Fruit fly (Drosophila melanogaster) whole organism, prepupa: ENCODE results near the gene RpLP1.

Source experiments
- Blimp-1 ChIP-seq: fragments of 200-800 bp; sonication (Bioruptor generic); optimal IDR thresholded peaks from 3 replicates; lab custom pipeline; 2017; ENCODE audit warnings: missing biosample characterization, missing genetic modification characterization, mild to moderate bottlenecking, moderate library complexity, missing genetic modification reagents
- CG10631 ChIP-seq: fragments of 200-800 bp; sonication (Bioruptor generic); optimal IDR thresholded peaks from 2 replicates; lab custom pipeline; 2016; ENCODE audit warnings: missing biosample characterization, missing genetic modification characterization
- CG10669 ChIP-seq: fragments of 200-800 bp; sonication (Bioruptor generic); optimal IDR thresholded peaks from 3 replicates; lab custom pipeline; 2018; ENCODE audit warnings: missing biosample characterization, mild to moderate bottlenecking, missing genetic modification characterization, moderate library complexity
- CG11294 ChIP-seq: fragments of 200-800 bp; sonication (Bioruptor generic); IDR thresholded peaks from 2 replicates; pipeline ENCODE4 v1.3.6; 2022; ENCODE audit warnings: missing biosample characterization, missing genetic modification characterization
- CG11762 ChIP-seq: fragments of 200-800 bp; sonication (Bioruptor generic); optimal IDR thresholded peaks from 3 replicates; lab custom pipeline; 2016; ENCODE audit warnings: missing biosample characterization, missing genetic modification characterization; ENCODE audit not compliant: insufficient read depth
- CG11902 ChIP-seq: fragments of 200-800 bp; sonication (Bioruptor generic); optimal IDR thresholded peaks from 3 replicates; lab custom pipeline; 2016; ENCODE audit warnings: missing biosample characterization, missing genetic modification characterization
- CG1621 ChIP-seq: fragments of 200-800 bp; sonication (Bioruptor generic); optimal IDR thresholded peaks from 3 replicates; lab custom pipeline; 2018; ENCODE audit warnings: missing biosample characterization, mild to moderate bottlenecking, missing genetic modification characterization
- CG3032 ChIP-seq: fragments of 200-800 bp; optimal IDR thresholded peaks from 2 replicates; lab custom pipeline; 2019; ENCODE audit warnings: missing biosample characterization, mild to moderate bottlenecking, missing genetic modification characterization, moderate library complexity
- CG31627 ChIP-seq: fragments of 200-800 bp; sonication (Bioruptor generic); optimal IDR thresholded peaks from 3 replicates; lab custom pipeline; 2016; ENCODE audit warnings: missing biosample characterization, missing genetic modification characterization
- CG32006 ChIP-seq: fragments of 200-800 bp; sonication (Bioruptor generic); optimal IDR thresholded peaks from 3 replicates; lab custom pipeline; 2017; ENCODE audit warnings: missing biosample characterization, mild to moderate bottlenecking, missing genetic modification characterization
- CG34406 ChIP-seq: fragments of 200-800 bp; sonication (Bioruptor generic); optimal IDR thresholded peaks from 3 replicates; lab custom pipeline; 2016; ENCODE audit warnings: missing biosample characterization, missing genetic modification characterization
- CG3919 ChIP-seq: fragments of 200-800 bp; sonication (Bioruptor generic); optimal IDR thresholded peaks from 3 replicates; lab custom pipeline; 2016; ENCODE audit warnings: missing biosample characterization, missing genetic modification characterization
- CG4318 ChIP-seq: fragments of 200-800 bp; sonication (Bioruptor generic); optimal IDR thresholded peaks from 3 replicates; lab custom pipeline; 2017; ENCODE audit warnings: missing biosample characterization, mild to moderate bottlenecking, missing genetic modification characterization
- CG6163 ChIP-seq: fragments of 200-800 bp; sonication (Bioruptor generic); IDR thresholded peaks from 3 replicates; pipeline ENCODE4 v1.3.6; 2022; ENCODE audit warnings: missing biosample characterization, missing genetic modification characterization
- CG6276 ChIP-seq: fragments of 200-800 bp; sonication (Bioruptor generic); optimal IDR thresholded peaks from 2 replicates; lab custom pipeline; 2017; ENCODE audit warnings: missing biosample characterization, mild to moderate bottlenecking, missing genetic modification characterization
- CG6854 ChIP-seq: fragments of 200-800 bp; sonication (Bioruptor generic); optimal IDR thresholded peaks from 2 replicates; lab custom pipeline; 2017; ENCODE audit warnings: missing biosample characterization, mild to moderate bottlenecking, missing genetic modification characterization
- CG7368 ChIP-seq: fragments of 200-800 bp; sonication (Bioruptor generic); optimal IDR thresholded peaks from 3 replicates; lab custom pipeline; 2016; ENCODE audit warnings: missing biosample characterization, missing genetic modification characterization
- CG8119 ChIP-seq: fragments of 200-800 bp; sonication (Bioruptor generic); IDR thresholded peaks from 3 replicates; pipeline ENCODE4 v1.3.6; 2022; ENCODE audit warnings: missing biosample characterization, missing genetic modification characterization
- CG8319 ChIP-seq: fragments of 200-800 bp; sonication (Bioruptor generic); optimal IDR thresholded peaks from 3 replicates; lab custom pipeline; 2016; ENCODE audit warnings: missing biosample characterization, missing genetic modification characterization
- CG9139 ChIP-seq: fragments of 200-800 bp; sonication (Bioruptor generic); optimal IDR thresholded peaks from 3 replicates; lab custom pipeline; 2017; ENCODE audit warnings: missing biosample characterization, mild to moderate bottlenecking, missing genetic modification characterization
- Eip93F ChIP-seq: fragments of 200-800 bp; sonication (Bioruptor generic); optimal IDR thresholded peaks from 2 replicates; lab custom pipeline; 2016; ENCODE audit warnings: missing biosample characterization, mild to moderate bottlenecking, missing genetic modification characterization
- Hr39 ChIP-seq: fragments of 200-800 bp; sonication (Bioruptor generic); optimal IDR thresholded peaks from 2 replicates; lab custom pipeline; 2016; ENCODE audit warnings: missing biosample characterization, missing genetic modification characterization
- Hr4 ChIP-seq: fragments of 200-800 bp; sonication (Bioruptor generic); optimal IDR thresholded peaks from 3 replicates; lab custom pipeline; 2016; ENCODE audit warnings: missing biosample characterization, missing genetic modification characterization
- Lpt ChIP-seq: fragments of 200-800 bp; sonication (Bioruptor generic); optimal IDR thresholded peaks from 3 replicates; lab custom pipeline; 2016; ENCODE audit warnings: missing biosample characterization, missing genetic modification characterization
- Met ChIP-seq: fragments of 200-800 bp; sonication (Bioruptor generic); optimal IDR thresholded peaks from 3 replicates; lab custom pipeline; 2016; ENCODE audit warnings: missing biosample characterization, missing genetic modification characterization
- OdsH ChIP-seq: fragments of 200-800 bp; sonication (Bioruptor generic); optimal IDR thresholded peaks from 3 replicates; lab custom pipeline; 2016; ENCODE audit warnings: missing biosample characterization, missing genetic modification characterization
- Smox ChIP-seq: fragments of 200-800 bp; sonication (Bioruptor generic); optimal IDR thresholded peaks from 3 replicates; lab custom pipeline; 2016; ENCODE audit warnings: missing biosample characterization, missing genetic modification characterization
- Sox14 ChIP-seq: fragments of 200-800 bp; sonication (Bioruptor generic); optimal IDR thresholded peaks from 3 replicates; lab custom pipeline; 2016; ENCODE audit warnings: missing biosample characterization, missing genetic modification characterization
- Sox15 ChIP-seq: fragments of 200-800 bp; sonication (Bioruptor generic); optimal IDR thresholded peaks from 3 replicates; lab custom pipeline; 2016; ENCODE audit warnings: missing biosample characterization, missing genetic modification characterization
- achi ChIP-seq: fragments of 200-800 bp; sonication (Bioruptor generic); optimal IDR thresholded peaks from 3 replicates; lab custom pipeline; 2016; ENCODE audit warnings: missing biosample characterization, missing genetic modification characterization
- cyc ChIP-seq: fragments of 200-800 bp; sonication (Bioruptor generic); optimal IDR thresholded peaks from 3 replicates; lab custom pipeline; 2016; ENCODE audit warnings: missing biosample characterization, missing genetic modification characterization
- dsx ChIP-seq: fragments of 200-800 bp; optimal IDR thresholded peaks from 3 replicates; lab custom pipeline; 2019; ENCODE audit warnings: missing biosample characterization, mild to moderate bottlenecking, missing genetic modification characterization, moderate library complexity; ENCODE audit not compliant: poor library complexity, severe bottlenecking
- esn ChIP-seq: fragments of 200-800 bp; sonication (Bioruptor generic); optimal IDR thresholded peaks from 2 replicates; lab custom pipeline; 2016; ENCODE audit warnings: missing biosample characterization, mild to moderate bottlenecking, missing genetic modification characterization, moderate library complexity
- fd59A ChIP-seq: fragments of 200-800 bp; sonication (Bioruptor generic); optimal IDR thresholded peaks from 2 replicates; lab custom pipeline; 2017; ENCODE audit warnings: missing biosample characterization, mild to moderate bottlenecking, missing genetic modification characterization, missing genetic modification reagents
- fd85E ChIP-seq: fragments of 200-800 bp; sonication (Bioruptor generic); optimal IDR thresholded peaks from 3 replicates; lab custom pipeline; 2016; ENCODE audit warnings: missing biosample characterization, missing genetic modification characterization
- fkh ChIP-seq: fragments of 200-800 bp; sonication (Bioruptor generic); optimal IDR thresholded peaks from 3 replicates; lab custom pipeline; 2017; ENCODE audit warnings: missing biosample characterization, mild to moderate bottlenecking, missing genetic modification characterization, moderate library complexity
- pdm3 ChIP-seq: fragments of 200-800 bp; sonication (Bioruptor generic); optimal IDR thresholded peaks from 3 replicates; lab custom pipeline; 2016; ENCODE audit warnings: missing biosample characterization, missing genetic modification characterization
- salr ChIP-seq, 2 experiments: fragments of 200-800 bp; sonication (Bioruptor generic); optimal IDR thresholded peaks; 3 replicates each; lab custom pipeline; 2016 to 2018; ENCODE audit warnings: missing biosample characterization in 2 of 2, missing genetic modification characterization in 2 of 2, mild to moderate bottlenecking in 1 of 2
- ss ChIP-seq, 2 experiments: fragments of 200-800 bp; sonication (Bioruptor generic); optimal IDR thresholded peaks; 2 replicates in 1 of 2; 3 replicates in 1 of 2; lab custom pipeline; 2017 to 2018; ENCODE audit warnings: mild to moderate bottlenecking in 2 of 2, missing biosample characterization in 2 of 2, missing genetic modification characterization in 2 of 2, moderate library complexity in 1 of 2
- svp ChIP-seq: fragments of 200-800 bp; sonication (Bioruptor generic); peaks from one replicate; lab custom pipeline; 2016; ENCODE audit warnings: missing biosample characterization, missing genetic modification characterization
- topi ChIP-seq: fragments of 200-800 bp; sonication (Bioruptor generic); optimal IDR thresholded peaks from 3 replicates; lab custom pipeline; 2016; ENCODE audit warnings: missing biosample characterization, missing genetic modification characterization
- vri ChIP-seq: fragments of 200-800 bp; sonication (Bioruptor generic); optimal IDR thresholded peaks from 3 replicates; lab custom pipeline; 2016; ENCODE audit warnings: missing biosample characterization, mild to moderate bottlenecking, missing genetic modification characterization

Gene RpLP1

DNA sequence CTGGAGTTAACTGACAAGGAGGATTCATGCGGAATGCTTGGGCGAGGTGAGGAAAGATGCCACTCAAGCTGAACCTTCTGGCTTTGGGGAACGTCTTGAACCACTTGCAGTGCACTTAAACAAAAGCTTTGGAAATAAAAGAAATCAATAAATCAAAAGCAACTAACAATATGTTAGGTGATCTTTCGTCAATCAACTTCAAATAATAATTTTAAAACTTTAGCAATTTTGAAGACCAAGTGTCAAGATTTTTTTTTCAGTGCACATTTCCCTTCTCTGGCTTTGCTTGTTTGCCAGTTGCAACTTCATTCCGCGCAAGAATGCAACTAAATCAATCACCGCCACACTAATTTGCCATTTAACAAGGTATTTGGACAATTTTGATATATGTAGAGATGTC, 36.9 kb upstream of the RpLP1 start (continued):
- TF ChIP-seq pdm3 (GFP tag; lab: Kevin White, UChicago), result peak; percentile 51
- TF ChIP-seq fkh (GFP tag; lab: Kevin White, UChicago), result no peak
- peak; percentile 46 for TF ChIP-seq CG34406
- peak; percentile 74 for TF ChIP-seq CG6163 (GFP tag; lab: Robert Waterston, UW)
- peak; percentile 3 for TF ChIP-seq Eip93F (GFP tag; lab: Kevin White, UChicago)
- peak; percentile 32 for TF ChIP-seq Hr4
- TF ChIP-seq vri, result peak; percentile 63
- peak in 1 of 2 experiments; percentile 8 for TF ChIP-seq salr (GFP tag; optimal IDR thresholded peaks at IDR 0.05; lab: Kevin White, UChicago)
- TF ChIP-seq CG11294 (GFP tag; lab: Robert Waterston, UW), result no peak
- TF ChIP-seq svp (GFP tag; lab: Kevin White, UChicago), result peak; percentile 88
- TF ChIP-seq CG11762 (GFP tag; lab: Kevin White, UChicago), result no peak
- peak; percentile 67 for TF ChIP-seq topi
- TF ChIP-seq CG10631 (GFP tag; lab: Kevin White, UChicago), result peak; percentile 53
- TF ChIP-seq Blimp-1 (GFP tag; lab: Kevin White, UChicago), result no peak
- TF ChIP-seq CG3032, result peak; percentile 43
- TF ChIP-seq Smox, result peak; percentile 61
- TF ChIP-seq CG4318 (GFP tag; lab: Kevin White, UChicago), result peak; percentile 6
- peak; percentile 71 for TF ChIP-seq CG31627
- peak; percentile 71 for TF ChIP-seq Met
- peak; percentile 16 for TF ChIP-seq CG7368 (GFP tag; lab: Kevin White, UChicago)
- TF ChIP-seq CG6854 (GFP tag; lab: Kevin White, UChicago), result no peak
- peak; percentile 46; the same call in 1 of the 3 replicates for TF ChIP-seq CG8119 (GFP tag; lab: Robert Waterston, UW)
- TF ChIP-seq dsx (GFP tag; lab: Kevin White, UChicago), result peak; percentile 40
- no peak for TF ChIP-seq CG9139 (GFP tag; lab: Kevin White, UChicago)
- peak; percentile 25 to 34 for TF ChIP-seq ss (GFP tag; optimal IDR thresholded peaks at IDR 0.05; lab: Kevin White, UChicago)
- peak; percentile 38 for TF ChIP-seq CG32006 (GFP tag; lab: Kevin White, UChicago)
- no peak for TF ChIP-seq Lpt
- TF ChIP-seq esn (GFP tag; lab: Kevin White, UChicago), result peak; percentile 72
- TF ChIP-seq cyc, result peak; percentile 69
- no peak for TF ChIP-seq fd59A (GFP tag; lab: Kevin White, UChicago)
- TF ChIP-seq CG10669 (GFP tag; lab: Kevin White, UChicago), result peak; percentile 53
- peak; percentile 68 for TF ChIP-seq Hr39 (GFP tag; lab: Kevin White, UChicago)
- peak; percentile 16 for TF ChIP-seq CG1621 (tag; lab: Kevin White, UChicago)
- TF ChIP-seq Sox15, result no peak
- peak; percentile 10 for TF ChIP-seq CG6276 (GFP tag; lab: Kevin White, UChicago)
- TF ChIP-seq CG11902 (GFP tag; lab: Kevin White, UChicago), result peak; percentile 18
- TF ChIP-seq CG8319 (GFP tag; lab: Kevin White, UChicago), result no peak
- TF ChIP-seq CG3919 (GFP tag; lab: Kevin White, UChicago), result peak; percentile 65

DNA sequence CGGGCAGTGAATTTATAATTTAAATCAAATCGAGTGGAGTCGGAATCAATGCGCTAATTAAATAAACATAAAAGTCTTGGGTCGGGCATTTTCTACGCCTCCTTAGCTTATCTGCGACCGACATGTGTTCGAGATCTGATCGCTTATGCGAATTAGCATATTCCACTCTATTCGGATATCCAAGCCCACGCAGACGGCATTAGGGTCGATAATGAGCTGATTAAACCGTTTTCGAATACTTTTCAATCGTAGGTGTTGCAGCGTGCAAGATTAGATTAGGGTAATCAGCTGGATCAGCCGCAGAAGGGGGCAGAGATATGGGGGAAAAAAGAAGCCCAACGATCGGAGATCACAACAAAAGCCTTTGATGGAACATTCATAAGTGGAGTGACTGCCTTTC, 29.2 kb upstream of the RpLP1 start:
- TF ChIP-seq fkh (GFP tag; lab: Kevin White, UChicago), result no peak
- TF ChIP-seq CG3919 (GFP tag; lab: Kevin White, UChicago), result no peak
- no peak for TF ChIP-seq CG1621 (tag; lab: Kevin White, UChicago)
- TF ChIP-seq OdsH, result no peak
- TF ChIP-seq fd85E (GFP tag; lab: Kevin White, UChicago), result no peak
- TF ChIP-seq Eip93F (GFP tag; lab: Kevin White, UChicago), result no peak
- no peak for TF ChIP-seq achi (GFP tag; lab: Kevin White, UChicago)
- no peak for TF ChIP-seq Sox14 (GFP tag; lab: Kevin White, UChicago)
